Worm (Caenorhabditis elegans): ENCODE measurements around the gene him-6.
"Not testable (repeated sequence)": the region's sequence is repeated elsewhere in the genome, so short reads cannot be mapped to it uniquely, and the experiment has no call there.

The him-6 gene

ce11 chrIV:12490491-12490890 is at the start of gene him-6:
Gene him-6, plus strand, starts transcription at chrIV:12490791.
- TF ChIP-seq unc-62 (GFP tag; optimal IDR thresholded peaks at IDR 0.05): no peak

DNA sequence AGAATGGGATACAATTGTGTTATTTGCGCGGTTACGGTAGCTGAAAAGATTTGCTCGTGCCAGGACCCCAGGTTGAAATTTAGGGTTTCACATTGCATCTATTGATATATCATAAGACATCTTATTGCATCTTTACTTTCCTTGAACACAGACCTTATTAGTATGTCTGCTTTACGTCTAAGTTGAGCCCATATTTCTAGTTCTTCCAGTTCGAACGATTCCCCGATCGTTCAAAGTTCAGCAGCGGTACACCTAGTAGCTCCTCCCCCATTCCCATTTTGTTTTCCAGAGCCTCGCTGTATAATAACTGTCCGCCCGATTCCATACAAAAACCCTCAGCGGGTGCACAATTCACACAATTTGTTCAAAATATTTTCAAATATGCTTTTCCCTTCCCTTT is 48.9 kb upstream of the him-6 start, which contains the start of gene C25G4.17:
Gene C25G4.17 (plus strand): TSS at position 301 of the 400 bp plus-strand sequence.
- TF ChIP-seq unc-62 (GFP tag; optimal IDR thresholded peaks at IDR 0.05): no peak

DNA sequence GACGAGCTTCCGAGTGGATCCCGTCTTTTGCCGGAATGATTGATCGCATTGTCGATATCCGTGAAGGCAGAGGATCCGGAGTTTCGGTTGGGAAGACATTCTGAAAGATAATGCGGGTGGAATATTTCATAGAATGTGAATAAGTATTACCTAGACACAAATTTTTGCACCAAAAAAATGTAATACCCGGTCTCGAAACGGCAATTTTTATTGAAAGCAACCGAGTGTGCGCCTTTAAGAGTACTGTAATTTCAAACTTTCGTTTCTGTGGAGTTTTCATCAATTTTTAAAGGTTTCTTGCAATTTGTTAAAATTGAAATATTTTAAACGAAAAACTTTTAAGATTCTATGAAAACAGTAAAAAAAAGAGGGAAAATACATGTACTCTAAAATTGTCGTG is 46.7 kb upstream of the him-6 start, which contains the start of gene C25G4.2:
Gene C25G4.2 (minus strand): TSS at position 100 of the 400 bp plus-strand sequence.
- no peak for TF ChIP-seq unc-62 (GFP tag; optimal IDR thresholded peaks at IDR 0.05)

- no peak for TF ChIP-seq unc-62 (GFP tag; optimal IDR thresholded peaks at IDR 0.05)
These were observed 45.1 kb upstream of the him-6 start, which contains the start of gene C25G4.3 for ce11 chrIV:12445463-12445934. Gene C25G4.3, minus strand, starts transcription at chrIV:12445884.

ce11 chrIV:12451225-12451831 is 39.3 kb upstream of the him-6 start, which contains the start of gene dpy-26:
Gene dpy-26, minus strand, starts transcription at chrIV:12451335.
- no peak for TF ChIP-seq unc-62 (GFP tag; optimal IDR thresholded peaks at IDR 0.05)

DNA sequence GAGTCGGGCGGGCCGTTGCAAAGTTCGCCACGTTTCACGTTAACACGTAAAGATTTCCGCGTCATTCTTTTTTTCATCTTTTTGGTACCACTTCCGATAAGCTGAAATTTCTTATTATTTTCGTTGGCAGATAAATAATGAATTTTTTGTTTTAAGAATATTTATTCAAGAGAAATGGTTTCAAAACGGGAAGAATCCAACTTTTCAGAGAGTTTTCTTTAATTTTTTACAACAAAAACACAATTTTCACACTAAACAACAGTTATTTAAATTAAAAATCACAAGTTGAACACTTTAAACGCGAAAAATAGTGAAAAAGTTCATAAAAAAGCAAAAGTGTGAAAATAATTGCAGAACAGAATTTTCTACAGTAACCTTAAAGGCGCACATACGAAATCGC is 36.5 kb upstream of the him-6 start, which contains the start of gene spe-44:
Gene spe-44 (minus strand): TSS at position 101 of the 400 bp plus-strand sequence.
- no peak for TF ChIP-seq unc-62 (GFP tag; optimal IDR thresholded peaks at IDR 0.05)

ce11 chrIV:12454750-12455149 is 35.8 kb upstream of the him-6 start, which contains the start of gene smz-1:
Gene smz-1, plus strand, starts transcription at chrIV:12455050.
- TF ChIP-seq unc-62 (GFP tag; optimal IDR thresholded peaks at IDR 0.05): no peak

DNA sequence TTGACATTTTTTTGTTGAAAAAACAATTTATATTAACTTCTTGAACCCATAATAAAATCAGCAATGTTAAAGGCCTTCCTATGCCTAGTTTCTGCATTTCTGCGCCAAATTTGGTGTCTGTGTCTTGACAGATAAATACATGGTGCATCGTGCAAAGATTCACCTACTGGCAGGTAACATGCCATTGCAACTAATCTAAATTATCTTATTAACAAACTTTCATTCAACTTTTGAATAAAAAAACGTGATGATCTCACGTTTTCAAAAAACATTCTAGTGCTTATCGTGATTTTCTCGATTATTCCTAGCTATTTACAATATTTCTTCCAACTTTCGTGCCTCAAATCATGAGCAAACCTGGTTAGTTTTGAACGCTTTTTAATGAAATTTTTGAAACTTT is 34.0 kb upstream of the him-6 start, which contains the start of gene C25G4.7:
Gene C25G4.7 (plus strand): TSS at position 301 of the 400 bp plus-strand sequence.
- TF ChIP-seq unc-62 (GFP tag; optimal IDR thresholded peaks at IDR 0.05): no peak

DNA sequence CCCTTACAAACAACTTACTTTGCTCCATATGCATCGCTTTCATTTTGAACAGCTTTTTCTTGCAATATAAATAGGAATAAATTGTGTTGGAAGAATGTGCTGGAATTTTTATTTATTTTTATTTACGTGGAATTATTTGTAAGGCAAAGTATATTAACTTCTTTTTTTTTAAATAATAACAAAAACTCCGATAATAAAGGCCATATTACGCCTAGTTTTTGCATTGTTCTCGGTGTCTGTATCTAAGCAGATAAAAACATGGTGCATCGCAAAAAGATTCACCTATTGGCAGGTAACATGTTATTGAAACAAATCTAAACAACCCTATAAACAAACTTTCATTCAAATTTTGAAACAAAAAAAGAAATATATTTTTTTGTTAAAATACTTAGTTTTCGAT is 27.2 kb upstream of the him-6 start, which contains the start of gene C25G4.8:
Gene C25G4.8 (minus strand): TSS at position 101 of the 400 bp plus-strand sequence.
- TF ChIP-seq unc-62 (GFP tag; optimal IDR thresholded peaks at IDR 0.05): no peak

DNA sequence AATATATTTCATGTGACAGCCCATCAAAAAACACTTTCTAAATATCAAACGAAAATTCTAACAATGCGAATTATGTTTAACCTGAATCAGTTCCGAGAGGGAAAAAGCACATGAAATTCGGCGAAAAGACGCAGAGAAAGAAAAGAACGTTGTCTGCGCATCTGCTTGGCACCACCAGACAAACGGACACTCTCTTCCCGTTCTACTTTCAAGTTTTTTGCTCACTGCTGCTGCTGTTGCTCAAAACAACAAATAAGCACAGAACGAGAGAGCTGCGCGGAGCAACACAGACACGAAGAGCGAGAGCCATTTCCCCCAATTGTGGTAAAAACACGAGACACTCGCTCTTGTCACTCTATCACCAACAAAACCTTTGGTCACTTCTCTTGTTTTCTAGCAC is 25.8 kb upstream of the him-6 start:
- TF ChIP-seq unc-62 (GFP tag; optimal IDR thresholded peaks at IDR 0.05): no peak

ce11 chrIV:12467761-12468160 is 22.8 kb upstream of the him-6 start:
- TF ChIP-seq unc-62 (GFP tag; optimal IDR thresholded peaks at IDR 0.05): no peak

DNA sequence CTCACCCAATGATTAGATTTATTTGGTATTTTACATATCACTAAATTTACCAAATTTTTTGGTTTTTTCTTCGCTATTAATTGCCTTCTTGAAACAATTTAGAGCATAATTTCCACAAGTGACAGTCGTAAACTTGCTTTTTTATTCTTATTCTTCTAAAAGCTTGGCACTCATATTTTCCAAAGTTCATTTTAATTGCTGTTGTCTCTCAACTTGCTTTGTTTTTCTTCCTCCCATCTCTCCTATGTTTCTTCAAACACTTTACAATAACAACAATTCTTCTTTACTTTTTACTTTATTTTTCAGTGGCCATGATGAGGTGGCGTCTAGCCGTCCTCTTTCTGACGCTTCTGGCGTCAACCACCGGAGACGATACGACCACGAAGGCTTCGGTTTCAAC is 22.2 kb upstream of the him-6 start, which contains the start of gene igdb-2:
Gene igdb-2 (plus strand): TSS at position 301 of the 400 bp plus-strand sequence.
- no peak for TF ChIP-seq unc-62 (GFP tag; optimal IDR thresholded peaks at IDR 0.05)

ce11 chrIV:12476942-12477341 is 13.6 kb upstream of the him-6 start, which contains the start of gene T04A11.1:
Gene T04A11.1, minus strand, starts transcription at chrIV:12477042.
- TF ChIP-seq unc-62 (GFP tag; optimal IDR thresholded peaks at IDR 0.05): not testable (repeated sequence)

- not testable (repeated sequence) for TF ChIP-seq unc-62 (GFP tag; optimal IDR thresholded peaks at IDR 0.05)
These were observed 11.9 kb upstream of the him-6 start, which contains the start of gene igdb-1 for ce11 chrIV:12478711-12479110. Gene igdb-1, plus strand, starts transcription at chrIV:12479011.

- not testable (repeated sequence) for TF ChIP-seq unc-62 (GFP tag; optimal IDR thresholded peaks at IDR 0.05)
These were observed 6.1 kb upstream of the him-6 start, which contains the start of gene T04A11.4 for ce11 chrIV:12484479-12484878. Gene T04A11.4, minus strand, starts transcription at chrIV:12484579.

DNA sequence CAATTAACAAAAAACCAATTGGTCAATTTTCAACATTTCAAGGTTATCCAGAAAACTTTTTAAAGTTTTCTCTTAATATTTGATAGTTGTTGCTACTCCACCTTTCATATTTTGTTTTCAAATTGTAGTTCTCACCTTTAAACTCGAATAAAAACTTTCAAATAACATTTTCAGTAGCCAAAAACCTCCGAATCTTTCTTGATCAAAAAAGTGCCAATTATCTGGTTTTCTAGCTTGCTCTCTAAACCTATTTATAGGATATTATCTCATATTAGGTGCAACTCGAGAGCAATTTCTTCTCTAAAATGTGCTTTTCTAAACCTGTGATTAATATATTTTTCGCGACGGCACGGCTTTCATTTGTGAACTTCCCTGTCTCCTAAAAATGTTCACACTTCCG is 3.4 kb upstream of the him-6 start, which contains the start of gene sru-26:
Gene sru-26 (plus strand): TSS at position 301 of the 400 bp plus-strand sequence.
- no peak for TF ChIP-seq unc-62 (GFP tag; optimal IDR thresholded peaks at IDR 0.05)

ce11 chrIV:12495196-12495595 is 4.6 kb downstream of the him-6 start, which contains the start of gene sru-20:
Gene sru-20, plus strand, starts transcription at chrIV:12495496.
- no peak for TF ChIP-seq unc-62 (GFP tag; optimal IDR thresholded peaks at IDR 0.05)

Data from whole organism, dauer.